Worm (Caenorhabditis elegans) whole organism, L2 larva: ENCODE measurements around the gene pck-3.
A peak's percentile ranks its signal among the peaks of the same experiment; 100 is the strongest.

Experiments used
- R02D3.7 ChIP-seq: fragments of 150-350 bp; optimal IDR thresholded peaks from 2 replicates; lab custom pipeline; 2014; ENCODE audit warnings: missing biosample characterization, missing genetic modification characterization
- alr-1 ChIP-seq: fragments of 150-350 bp; optimal IDR thresholded peaks from 2 replicates; lab custom pipeline; 2014; ENCODE audit warnings: missing biosample characterization, missing genetic modification characterization
- aly-2 ChIP-seq: fragments of 150-350 bp; optimal IDR thresholded peaks from 2 replicates; lab custom pipeline; 2014; ENCODE audit warnings: missing biosample characterization, missing genetic modification characterization
- ama-1 ChIP-seq: fragments of 150-350 bp; optimal IDR thresholded peaks from 2 replicates; lab custom pipeline; 2018; ENCODE audit warnings: inconsistent platforms
- ceh-16 ChIP-seq: fragments of 150-350 bp; optimal IDR thresholded peaks from 2 replicates; lab custom pipeline; 2014; ENCODE audit warnings: missing biosample characterization, missing genetic modification characterization
- crh-2 ChIP-seq: sonication (generic microtip); optimal IDR thresholded peaks from 2 replicates; lab custom pipeline; 2017; ENCODE audit warnings: missing biosample characterization, missing genetic modification characterization
- dmd-4 ChIP-seq: sonication (generic microtip); optimal IDR thresholded peaks from 2 replicates; lab custom pipeline; 2017; ENCODE audit warnings: missing biosample characterization, missing genetic modification characterization
- fos-1 ChIP-seq: fragments of 150-350 bp; optimal IDR thresholded peaks from 2 replicates; lab custom pipeline; 2014; ENCODE audit warnings: missing biosample characterization, missing genetic modification characterization
- gmeb-1 ChIP-seq: fragments of 150-350 bp; optimal IDR thresholded peaks from 2 replicates; lab custom pipeline; 2014; ENCODE audit warnings: missing biosample characterization, missing genetic modification characterization
- lin-11 ChIP-seq: fragments of 150-350 bp; sonication (generic microtip); optimal IDR thresholded peaks from 2 replicates; lab custom pipeline; 2014; ENCODE audit warnings: missing biosample characterization, missing genetic modification characterization, inconsistent platforms, mixed read lengths
- lsy-2 ChIP-seq, 2 experiments: fragments of 150-350 bp in 1 of 2; sonication (generic microtip) in 1 of 2; optimal IDR thresholded peaks; 2 replicates each; lab custom pipeline; 2014 to 2017; ENCODE audit warnings: missing biosample characterization in 2 of 2, missing genetic modification characterization in 2 of 2
- mab-5 ChIP-seq: fragments of 150-350 bp; optimal IDR thresholded peaks from 2 replicates; lab custom pipeline; 2014; ENCODE audit warnings: missing biosample characterization, missing genetic modification characterization
- mbf-1 ChIP-seq: sonication (generic microtip); optimal IDR thresholded peaks from 2 replicates; lab custom pipeline; 2017; ENCODE audit warnings: missing biosample characterization, missing genetic modification characterization
- mdl-1 ChIP-seq, 2 experiments: fragments of 150-350 bp in 1 of 2; sonication (generic microtip) in 1 of 2; optimal IDR thresholded peaks; 2 replicates each; lab custom pipeline; 2017; ENCODE audit warnings: missing biosample characterization in 2 of 2, missing genetic modification characterization in 2 of 2
- nhr-12 ChIP-seq: fragments of 150-350 bp; optimal IDR thresholded peaks from 2 replicates; lab custom pipeline; 2014; ENCODE audit warnings: missing biosample characterization, missing genetic modification characterization
- nhr-129 ChIP-seq: fragments of 150-350 bp; optimal IDR thresholded peaks from 2 replicates; lab custom pipeline; 2014; ENCODE audit warnings: missing biosample characterization, missing genetic modification characterization
- nhr-21 ChIP-seq: fragments of 150-350 bp; optimal IDR thresholded peaks from 2 replicates; lab custom pipeline; 2014; ENCODE audit warnings: missing biosample characterization, missing genetic modification characterization
- nhr-23 ChIP-seq: fragments of 150-350 bp; optimal IDR thresholded peaks from 2 replicates; lab custom pipeline; 2014; ENCODE audit warnings: missing biosample characterization, missing genetic modification reagents, missing genetic modification characterization
- nhr-237 ChIP-seq: fragments of 150-350 bp; optimal IDR thresholded peaks from 2 replicates; lab custom pipeline; 2014; ENCODE audit warnings: missing biosample characterization, missing genetic modification characterization
- nhr-25 ChIP-seq: fragments of 150-350 bp; sonication (generic microtip); optimal IDR thresholded peaks from 3 replicates; lab custom pipeline; 2014; ENCODE audit warnings: missing biosample characterization, missing genetic modification characterization
- nhr-6 ChIP-seq: fragments of 150-350 bp; optimal IDR thresholded peaks from 2 replicates; lab custom pipeline; 2014; ENCODE audit warnings: missing biosample characterization, missing genetic modification characterization
- peb-1 ChIP-seq: fragments of 150-350 bp; optimal IDR thresholded peaks from 2 replicates; lab custom pipeline; 2014; ENCODE audit warnings: missing biosample characterization, missing genetic modification characterization
- sem-4 ChIP-seq: fragments of 150-350 bp; optimal IDR thresholded peaks from 2 replicates; lab custom pipeline; 2014; ENCODE audit warnings: missing biosample characterization, missing genetic modification reagents, missing genetic modification characterization
- skn-1 ChIP-seq: sonication (generic microtip); optimal IDR thresholded peaks from 2 replicates; lab custom pipeline; 2017; ENCODE audit warnings: missing biosample characterization, missing genetic modification characterization
- sma-9 ChIP-seq, 2 experiments: fragments of 150-350 bp in 1 of 2; sonication (generic microtip) in 1 of 2; optimal IDR thresholded peaks; 2 replicates each; lab custom pipeline; 2014 to 2016; ENCODE audit warnings: missing genetic modification characterization in 2 of 2, mild to moderate bottlenecking in 1 of 2, missing biosample characterization in 1 of 2, missing compliant biosample characterization in 1 of 2, missing genetic modification reagents in 1 of 2, moderate library complexity in 1 of 2
- unc-39 ChIP-seq: fragments of 150-350 bp; optimal IDR thresholded peaks from 2 replicates; lab custom pipeline; 2014; ENCODE audit warnings: missing biosample characterization, missing genetic modification characterization
- ztf-1 ChIP-seq: fragments of 200-800 bp; sonication (Bioruptor generic); conservative IDR thresholded peaks from 2 replicates; pipeline ENCODE4 v1.3.6; 2022; ENCODE audit warnings: missing genetic modification characterization, missing compliant biosample characterization

The pck-3 gene

DNA sequence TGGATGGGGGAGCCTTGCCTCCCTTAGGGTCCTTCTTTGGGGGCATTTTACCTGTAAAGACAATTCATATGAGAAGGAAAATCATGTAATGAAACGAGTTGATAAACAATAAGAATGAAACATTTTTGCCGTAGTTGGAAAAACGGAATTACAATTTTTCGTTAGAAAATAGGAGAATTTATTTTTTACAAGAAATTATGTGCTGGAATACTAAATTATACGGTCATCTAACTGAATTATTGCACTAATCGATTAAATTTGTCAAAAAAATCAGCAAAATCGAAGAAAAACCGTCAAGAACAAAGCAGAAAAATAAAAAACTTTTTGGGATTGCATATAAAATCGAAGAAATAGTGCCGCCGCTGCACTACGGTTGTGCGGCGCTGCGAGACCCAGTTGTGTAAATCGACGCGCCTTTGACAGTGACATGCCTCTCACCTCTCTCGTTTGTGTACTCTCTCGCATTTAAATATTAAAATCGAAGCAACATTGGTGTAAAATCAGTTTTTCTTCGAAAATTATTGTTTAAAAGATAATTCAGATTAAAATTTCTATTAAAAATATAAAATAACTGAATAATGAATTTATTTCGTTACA lies 51.2 kb downstream of the pck-3 start, which contains the start of gene rps-25 (continued):
- TF ChIP-seq nhr-23 (tag; lab: Kevin White, UChicago) (no peak), sem-4 (no peak), ceh-16 (tag; lab: Kevin White, UChicago) (no peak), mbf-1 (tag; lab: Kevin White, UChicago) (no peak), R02D3.7 (tag; lab: Kevin White, UChicago) (no peak), mab-5 (no peak), crh-2 (peak; percentile 23), gmeb-1 (peak; percentile 39), lsy-2 (tag; optimal IDR thresholded peaks at IDR 0.05; lab: Kevin White, UChicago) (peak; percentile 13 to 93), sma-9 (GFP tag; optimal IDR thresholded peaks at IDR 0.05; lab: Kevin White, UChicago) (peak; percentile 39), sma-9 (tag; optimal IDR thresholded peaks at IDR 0.05; lab: Kevin White, UChicago) (no peak), aly-2 (tag; lab: Kevin White, UChicago) (no peak), peb-1 (no peak), alr-1 (tag; lab: Kevin White, UChicago) (no peak), nhr-129 (tag; lab: Kevin White, UChicago) (peak; percentile 46), dmd-4 (tag; lab: Kevin White, UChicago) (no peak), nhr-6 (tag; lab: Kevin White, UChicago) (no peak), ama-1 (lab: Kevin White, UChicago) (peak; percentile 20), nhr-12 (tag; lab: Kevin White, UChicago) (no peak), ztf-1 (no peak), nhr-21 (tag; lab: Kevin White, UChicago) (peak; percentile 21), mdl-1 (tag; optimal IDR thresholded peaks at IDR 0.05; lab: Kevin White, UChicago) (no peak), nhr-25 (tag; lab: Kevin White, UChicago) (peak; percentile 18), lin-11 (tag; lab: Kevin White, UChicago) (peak; percentile 53), unc-39 (no peak), skn-1 (no peak), fos-1 (tag; lab: Kevin White, UChicago) (peak; percentile 7)

- no peak for TF ChIP-seq dmd-4 (tag; lab: Kevin White, UChicago)
- TF ChIP-seq nhr-23 (tag; lab: Kevin White, UChicago) = no peak
- TF ChIP-seq aly-2 (tag; lab: Kevin White, UChicago) = no peak
- no peak for TF ChIP-seq nhr-237 (tag; lab: Kevin White, UChicago)
These were observed 52.3 kb downstream of the pck-3 start for ce11 chrIV:5948712-5949111.
